Worm (Caenorhabditis elegans): Measurements from ENCODE around the gene ttr-36.

ttr-36 gene

DNA sequence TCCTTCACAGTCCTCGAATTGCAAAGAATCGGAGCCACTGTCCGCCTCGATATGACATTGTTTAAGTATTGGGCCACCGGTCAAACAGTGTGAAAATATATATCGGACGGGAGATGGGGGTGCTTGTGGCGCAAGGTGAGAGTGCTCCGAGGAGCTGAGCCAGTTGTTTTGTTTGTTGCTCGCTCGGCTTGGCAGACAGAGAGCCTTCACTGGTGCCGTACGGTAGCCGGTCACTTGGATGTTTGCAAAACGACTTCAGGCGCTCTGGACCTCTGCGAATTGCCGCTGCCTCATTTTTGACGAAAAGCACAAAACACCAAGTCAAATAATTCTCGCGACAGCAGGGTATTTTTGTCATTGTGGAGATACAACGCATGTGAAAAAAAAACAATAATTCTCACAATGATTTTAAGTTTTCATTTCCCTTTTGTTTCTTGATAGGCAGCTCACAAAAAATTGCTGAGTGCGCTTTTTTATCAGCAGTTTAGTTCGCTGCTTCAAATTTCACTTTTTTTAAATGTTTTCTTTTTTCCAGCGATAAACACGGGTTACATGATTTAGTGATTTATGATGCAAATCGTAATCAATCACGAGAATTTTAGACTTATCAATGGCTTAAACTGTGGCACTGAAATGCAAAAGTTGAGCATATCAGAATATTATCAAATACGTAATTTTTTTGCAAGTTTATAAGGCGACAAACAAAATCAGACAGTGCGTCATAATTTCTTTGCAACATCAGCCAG, 6.5 kb downstream of the ttr-36 start:
- TF ChIP-seq ama-1 (optimal IDR thresholded peaks at IDR 0.05): no peak
- no peak for TF ChIP-seq R02D3.7 (tag; optimal IDR thresholded peaks at IDR 0.05)
- no peak for TF ChIP-seq nhr-28 (tag; optimal IDR thresholded peaks at IDR 0.05)
- TF ChIP-seq nhr-11 (tag; optimal IDR thresholded peaks at IDR 0.05): no peak
- TF ChIP-seq nhr-43 (tag; optimal IDR thresholded peaks at IDR 0.05; ENCODE audit: poor library complexity, severe bottlenecking): no peak
- TF ChIP-seq fos-1 (tag; optimal IDR thresholded peaks at IDR 0.05): no peak
- no peak for TF ChIP-seq nhr-237 (tag; optimal IDR thresholded peaks at IDR 0.05)
- TF ChIP-seq nhr-25 (tag; optimal IDR thresholded peaks at IDR 0.05): no peak
- no peak for TF ChIP-seq elt-1 (tag; optimal IDR thresholded peaks at IDR 0.05)
- TF ChIP-seq aly-2 (tag; optimal IDR thresholded peaks at IDR 0.05): no peak
- TF ChIP-seq nhr-12 (tag; optimal IDR thresholded peaks at IDR 0.05): no peak
- TF ChIP-seq nhr-23 (tag; optimal IDR thresholded peaks at IDR 0.05): no peak
- TF ChIP-seq nhr-76 (tag; optimal IDR thresholded peaks at IDR 0.05): no peak
- peak; percentile 96 for TF ChIP-seq elt-2 (tag; optimal IDR thresholded peaks at IDR 0.05)
- no peak for TF ChIP-seq egl-27 (tag; optimal IDR thresholded peaks at IDR 0.05)
- TF ChIP-seq skn-1 (tag; optimal IDR thresholded peaks at IDR 0.05): peak; percentile 47
- TF ChIP-seq hmg-11 (tag; optimal IDR thresholded peaks at IDR 0.05): no peak
- TF ChIP-seq pqm-1 (tag; optimal IDR thresholded peaks at IDR 0.05): peak; percentile 22
- no peak for TF ChIP-seq ztf-11 (tag; optimal IDR thresholded peaks at IDR 0.05)
- TF ChIP-seq lin-39 (tag; optimal IDR thresholded peaks at IDR 0.05): no peak
- TF ChIP-seq unc-62 (GFP tag; optimal IDR thresholded peaks at IDR 0.05): no peak
- no peak for TF ChIP-seq daf-12 (tag; optimal IDR thresholded peaks at IDR 0.05)
- TF ChIP-seq pha-4 (tag; optimal IDR thresholded peaks at IDR 0.05): peak; percentile 2
- TF ChIP-seq mml-1 (tag; optimal IDR thresholded peaks at IDR 0.05): no peak
- TF ChIP-seq elt-3 (tag; optimal IDR thresholded peaks at IDR 0.05): no peak
- TF ChIP-seq ceh-16 (tag; optimal IDR thresholded peaks at IDR 0.05): no peak
- TF ChIP-seq unc-39 (tag; optimal IDR thresholded peaks at IDR 0.05): no peak
- TF ChIP-seq tbx-2 (tag; optimal IDR thresholded peaks at IDR 0.05): no peak
- TF ChIP-seq sea-2 (GFP tag; optimal IDR thresholded peaks at IDR 0.05): no peak
- TF ChIP-seq fkh-2 (tag; optimal IDR thresholded peaks at IDR 0.05): no peak
- TF ChIP-seq nfya-1 (tag; optimal IDR thresholded peaks at IDR 0.05; ENCODE audit: insufficient read depth): no peak
- TF ChIP-seq egl-5 (tag; optimal IDR thresholded peaks at IDR 0.05): no peak
- TF ChIP-seq ceh-9 (tag; optimal IDR thresholded peaks at IDR 0.05): no peak
- TF ChIP-seq eor-1 (tag; optimal IDR thresholded peaks at IDR 0.05): no peak
- TF ChIP-seq mdl-1 (tag; optimal IDR thresholded peaks at IDR 0.05): no peak

DNA sequence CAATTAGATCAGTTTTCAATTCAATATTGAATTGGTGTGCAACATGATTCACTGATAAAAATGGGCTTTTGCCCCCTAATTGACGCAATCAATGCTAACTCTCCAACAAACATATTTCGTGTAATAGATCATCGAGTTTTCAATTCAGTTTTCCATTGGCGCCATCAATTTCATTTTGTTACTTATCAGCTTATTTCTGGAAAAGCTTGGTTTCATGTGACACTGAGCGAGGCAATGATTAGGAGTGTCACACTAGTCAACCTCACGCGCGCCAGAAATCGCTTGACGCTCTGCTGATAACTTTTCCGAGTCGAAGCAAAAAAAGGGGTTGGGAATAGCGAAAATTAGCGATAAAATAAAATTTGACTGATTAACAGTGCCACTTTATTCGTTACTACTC, 7.8 kb downstream of the ttr-36 start, which contains the start of gene ets-4:
Gene ets-4 (plus strand): TSS at position 347 of the 400 bp plus-strand sequence.
- TF ChIP-seq pha-4 (tag; optimal IDR thresholded peaks at IDR 0.05) (peak; percentile 43), nfya-1 (tag; optimal IDR thresholded peaks at IDR 0.05; ENCODE audit: insufficient read depth) (no peak), lin-39 (tag; optimal IDR thresholded peaks at IDR 0.05) (no peak), skn-1 (tag; optimal IDR thresholded peaks at IDR 0.05) (no peak), elt-3 (tag; optimal IDR thresholded peaks at IDR 0.05) (no peak), jun-1 (tag; optimal IDR thresholded peaks at IDR 0.05) (peak; percentile 48), pqm-1 (tag; optimal IDR thresholded peaks at IDR 0.05) (peak; percentile 97), ceh-28 (tag; optimal IDR thresholded peaks at IDR 0.05) (peak; percentile 39), elt-2 (tag; optimal IDR thresholded peaks at IDR 0.05) (peak; percentile 99)

- peak; percentile 65 for TF ChIP-seq elt-2 (tag; optimal IDR thresholded peaks at IDR 0.05)
- no peak for TF ChIP-seq zag-1 (tag; optimal IDR thresholded peaks at IDR 0.05)
- peak; percentile 29 for TF ChIP-seq pha-4 (tag; optimal IDR thresholded peaks at IDR 0.05)
- no peak for TF ChIP-seq ama-1 (optimal IDR thresholded peaks at IDR 0.05)
- TF ChIP-seq pqm-1 (tag; optimal IDR thresholded peaks at IDR 0.05): peak; percentile 45
- no peak for TF ChIP-seq ceh-9 (tag; optimal IDR thresholded peaks at IDR 0.05)
Measured at ce11 chrX:6519473-6519872, 8.7 kb downstream of the ttr-36 start.

Data from whole organism, L3 larva.